ENCODE assay signal across 5 fruit fly cellular contexts in the genomic region with DNA sequence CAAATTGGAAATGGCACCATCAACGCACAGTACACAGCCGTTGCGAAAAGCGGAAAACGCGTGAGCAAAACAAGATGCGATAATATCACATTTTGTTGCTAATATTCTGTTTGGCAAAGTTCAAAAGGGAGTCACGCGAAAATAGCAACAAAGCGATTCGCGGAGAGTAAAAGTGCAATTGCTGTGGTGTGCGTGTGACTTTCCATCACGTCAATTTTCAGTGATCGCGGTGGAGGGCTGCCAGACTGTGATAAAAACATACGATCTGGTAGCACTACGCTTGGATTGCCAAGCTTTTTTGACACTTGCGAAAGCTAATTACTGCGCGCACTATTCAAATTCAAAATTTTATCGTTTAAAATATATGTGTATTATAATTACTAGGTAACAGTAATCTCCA.
TF ChIP-seq lines count a peak whose summit lies in the region.

A gene (minus strand): TSS at position 199 of the 400 bp plus-strand sequence.

- TF ChIP-seq CTCF in whole organism, embryonic (GFP tag; optimal IDR thresholded peaks at IDR 0.05; lab: Kevin White, UChicago), result peak; percentile 20

TF ChIP-seq in whole organism, adult, 20 proteins besides CTCF, POLR2A, EP300 and RAD21:
- TF ChIP-seq CG1620 (GFP tag; optimal IDR thresholded peaks at IDR 0.05; lab: Kevin White, UChicago), result peak; percentile 7
- no peak for TF ChIP-seq CG14711 (tag; optimal IDR thresholded peaks at IDR 0.05; lab: Kevin White, UChicago)
- no peak for TF ChIP-seq CG7045 (GFP tag; optimal IDR thresholded peaks at IDR 0.05; lab: Kevin White, UChicago)
- TF ChIP-seq toe (GFP tag; optimal IDR thresholded peaks at IDR 0.05; lab: Kevin White, UChicago), result no peak
- TF ChIP-seq cic (GFP tag; optimal IDR thresholded peaks at IDR 0.05; lab: Kevin White, UChicago), result peak; percentile 55
- TF ChIP-seq tj (GFP tag; optimal IDR thresholded peaks at IDR 0.05; lab: Kevin White, UChicago), result peak; percentile 87
- peak; percentile 1 for TF ChIP-seq pad (GFP tag; optimal IDR thresholded peaks at IDR 0.05; lab: Kevin White, UChicago)
TF ChIP-seq in whole organism, adult: peak in this region for 4.

TF ChIP-seq in whole organism, embryonic, 481 proteins besides CTCF, POLR2A, EP300 and RAD21 (continues in another document):
- no peak for TF ChIP-seq Atf6 (GFP tag; IDR thresholded peaks at IDR 0.05; lab: Robert Waterston, UW)
- TF ChIP-seq rib (GFP tag; IDR thresholded peaks at IDR 0.05; lab: Robert Waterston, UW), result peak; percentile 70
- TF ChIP-seq CG14050 (GFP tag; IDR thresholded peaks at IDR 0.05; lab: Robert Waterston, UW), result no peak
- peak; percentile 34; the same call in 1 of the 2 replicates for TF ChIP-seq CG13287 (GFP tag; IDR thresholded peaks at IDR 0.05; lab: Robert Waterston, UW; ENCODE audit: partially characterized antibody)
- TF ChIP-seq CG13624 (GFP tag; optimal IDR thresholded peaks at IDR 0.05; lab: Kevin White, UChicago), result no peak
- TF ChIP-seq Ets97D (GFP tag; optimal IDR thresholded peaks at IDR 0.05; lab: Kevin White, UChicago), result peak; percentile 12
- peak; percentile 61 for TF ChIP-seq pzg (GFP tag; optimal IDR thresholded peaks at IDR 0.05; lab: Kevin White, UChicago)
- peak; percentile 19 for TF ChIP-seq stwl (tag; optimal IDR thresholded peaks at IDR 0.05; lab: Kevin White, UChicago)
- TF ChIP-seq Hmr (GFP tag; optimal IDR thresholded peaks at IDR 0.05; lab: Kevin White, UChicago), result peak; percentile 18
- TF ChIP-seq nmo (GFP tag; optimal IDR thresholded peaks at IDR 0.05; lab: Kevin White, UChicago), result peak; percentile 4
- TF ChIP-seq ci (GFP tag; IDR thresholded peaks at IDR 0.05; lab: Robert Waterston, UW), result 0 out of 3 replicates have a peak, but pooled peaks have one; percentile 21
- TF ChIP-seq CG12659 (GFP tag; optimal IDR thresholded peaks at IDR 0.05; lab: Kevin White, UChicago), result peak; percentile 35
- peak; percentile 63 for TF ChIP-seq Med (GFP tag; lab: Kevin White, UChicago)
- no peak for TF ChIP-seq CG18764 (GFP tag; optimal IDR thresholded peaks at IDR 0.05; lab: Kevin White, UChicago)
- peak; percentile 72; the same call in 2 of the 4 replicates for TF ChIP-seq chinmo (GFP tag; IDR thresholded peaks at IDR 0.05; lab: Robert Waterston, UW; ENCODE audit: partially characterized antibody)
- peak; percentile 73 for TF ChIP-seq CG3847 (GFP tag; IDR thresholded peaks at IDR 0.05; lab: Robert Waterston, UW)
- peak; percentile 28 for TF ChIP-seq sug (tag; optimal IDR thresholded peaks at IDR 0.05; lab: Kevin White, UChicago)
- TF ChIP-seq CG18011 (GFP tag; optimal IDR thresholded peaks at IDR 0.05; lab: Kevin White, UChicago), result peak; percentile 77
- no peak for TF ChIP-seq run (tag; optimal IDR thresholded peaks at IDR 0.05; lab: Kevin White, UChicago)

TF ChIP-seq in whole organism, prepupa, 60 proteins besides CTCF, POLR2A, EP300 and RAD21:
- TF ChIP-seq CG6808 (GFP tag; optimal IDR thresholded peaks at IDR 0.05; lab: Kevin White, UChicago) (peak; percentile 34), ss (GFP tag; optimal IDR thresholded peaks at IDR 0.05; lab: Kevin White, UChicago) (peak in 1 of 2 experiments; percentile 6), svp (GFP tag; lab: Kevin White, UChicago) (peak; percentile 94), fd59A (GFP tag; optimal IDR thresholded peaks at IDR 0.05; lab: Kevin White, UChicago) (no peak), CG1621 (tag; optimal IDR thresholded peaks at IDR 0.05; lab: Kevin White, UChicago) (peak; percentile 7), Blimp-1 (GFP tag; optimal IDR thresholded peaks at IDR 0.05; lab: Kevin White, UChicago) (peak; percentile 87), Hr38 (GFP tag; optimal IDR thresholded peaks at IDR 0.05; lab: Kevin White, UChicago) (no peak), vri (GFP tag; optimal IDR thresholded peaks at IDR 0.05; lab: Kevin White, UChicago) (peak; percentile 57), Eip78C (GFP tag; lab: Kevin White, UChicago) (peak; percentile 59), Hr39 (GFP tag; optimal IDR thresholded peaks at IDR 0.05; lab: Kevin White, UChicago) (no peak), Eip93F (GFP tag; optimal IDR thresholded peaks at IDR 0.05; lab: Kevin White, UChicago) (no peak), achi (GFP tag; optimal IDR thresholded peaks at IDR 0.05; lab: Kevin White, UChicago) (peak; percentile 99), Sox14 (GFP tag; optimal IDR thresholded peaks at IDR 0.05; lab: Kevin White, UChicago) (peak; percentile 33), fkh (GFP tag; optimal IDR thresholded peaks at IDR 0.05; lab: Kevin White, UChicago) (no peak)

TF ChIP-seq in whole organism, pupa, 21 proteins besides CTCF, POLR2A, EP300 and RAD21:
- TF ChIP-seq CG10348 (GFP tag; IDR thresholded peaks at IDR 0.05; lab: Robert Waterston, UW), result no peak
- TF ChIP-seq EcR (GFP tag; optimal IDR thresholded peaks at IDR 0.05; lab: Kevin White, UChicago), result peak; percentile 88
TF ChIP-seq in whole organism, pupa: peak in this region for 1.

TF ChIP-seq in whole organism, wandering third instar larva, 38 proteins besides CTCF, POLR2A, EP300 and RAD21:
- TF ChIP-seq Myc (optimal IDR thresholded peaks at IDR 0.05; lab: Kevin White, UChicago) (no peak), Abd-B (GFP tag; optimal IDR thresholded peaks at IDR 0.05; lab: Kevin White, UChicago) (no peak), dmrt93B (GFP tag; optimal IDR thresholded peaks at IDR 0.05; lab: Kevin White, UChicago) (no peak), br (GFP tag; optimal IDR thresholded peaks at IDR 0.05; lab: Kevin White, UChicago) (no peak), Vsx2 (GFP tag; optimal IDR thresholded peaks at IDR 0.05; lab: Kevin White, UChicago; ENCODE audit: partially characterized antibody) (peak; percentile 97), h (GFP tag; optimal IDR thresholded peaks at IDR 0.05; lab: Kevin White, UChicago) (peak; percentile 13), Dfd (GFP tag; optimal IDR thresholded peaks at IDR 0.05; lab: Kevin White, UChicago) (no peak), Hnf4 (GFP tag; optimal IDR thresholded peaks at IDR 0.05; lab: Kevin White, UChicago) (peak; percentile 33), Hr78 (GFP tag; optimal IDR thresholded peaks at IDR 0.05; lab: Kevin White, UChicago) (no peak), Rel (GFP tag; optimal IDR thresholded peaks at IDR 0.05; lab: Kevin White, UChicago) (no peak), Rel (tag; optimal IDR thresholded peaks at IDR 0.05; lab: Kevin White, UChicago) (peak; percentile 66), GATAd (GFP tag; optimal IDR thresholded peaks at IDR 0.05; lab: Kevin White, UChicago) (no peak), Jra (GFP tag; optimal IDR thresholded peaks at IDR 0.05; lab: Kevin White, UChicago) (no peak), lola (GFP tag; optimal IDR thresholded peaks at IDR 0.05; lab: Kevin White, UChicago) (no peak), Dif (GFP tag; optimal IDR thresholded peaks at IDR 0.05; lab: Kevin White, UChicago; ENCODE audit: partially characterized antibody) (peak; percentile 62), foxo (GFP tag; optimal IDR thresholded peaks at IDR 0.05; lab: Kevin White, UChicago) (peak in 1 of 2 experiments; percentile 6), brk (GFP tag; optimal IDR thresholded peaks at IDR 0.05; lab: Kevin White, UChicago) (peak; percentile 21), ey (GFP tag; optimal IDR thresholded peaks at IDR 0.05; lab: Kevin White, UChicago) (no peak), fru (GFP tag; optimal IDR thresholded peaks at IDR 0.05; lab: Kevin White, UChicago) (no peak), HLH106 (tag; optimal IDR thresholded peaks at IDR 0.05; lab: Kevin White, UChicago) (peak; percentile 3)
